Worm (Caenorhabditis elegans): ENCODE results near the gene C46F9.6.

DNA sequence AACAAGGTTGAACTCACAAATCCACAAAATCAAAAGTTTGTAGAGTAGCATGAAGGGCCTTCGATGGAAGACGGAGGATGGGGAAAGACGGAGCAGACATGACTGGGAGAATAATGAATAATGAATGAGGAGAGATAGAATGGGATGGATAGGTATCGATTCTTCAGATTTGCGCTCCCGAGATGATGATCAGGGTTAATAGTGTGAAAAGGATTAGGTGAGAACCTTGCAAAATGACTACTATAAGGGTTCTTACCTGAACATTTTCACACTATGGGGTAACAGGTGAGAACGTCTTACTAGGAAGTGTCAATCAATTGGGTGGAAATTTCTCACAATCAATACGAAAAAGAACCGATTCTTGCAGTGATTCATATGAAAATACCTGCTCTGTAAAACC is 47.7 kb upstream of the C46F9.6 start, which contains the start of gene fbxb-96:
- no peak for TF ChIP-seq mdl-1 (tag; optimal IDR thresholded peaks at IDR 0.05)
- no peak for TF ChIP-seq unc-62 (GFP tag; optimal IDR thresholded peaks at IDR 0.05)
- TF ChIP-seq nhr-11 (tag; optimal IDR thresholded peaks at IDR 0.05), result no peak
- TF ChIP-seq fos-1 (tag; optimal IDR thresholded peaks at IDR 0.05), result no peak
- no peak for TF ChIP-seq sma-9 (GFP tag; optimal IDR thresholded peaks at IDR 0.05)
- no peak for TF ChIP-seq sma-9 (tag; optimal IDR thresholded peaks at IDR 0.05)
- no peak for TF ChIP-seq nhr-12 (tag; optimal IDR thresholded peaks at IDR 0.05)
- TF ChIP-seq snpc-4 (tag; optimal IDR thresholded peaks at IDR 0.05), result no peak
- TF ChIP-seq skn-1 (tag; optimal IDR thresholded peaks at IDR 0.05), result no peak
- no peak for TF ChIP-seq ztf-4 (tag; optimal IDR thresholded peaks at IDR 0.05)
- no peak for TF ChIP-seq elt-1 (tag; optimal IDR thresholded peaks at IDR 0.05)
- TF ChIP-seq ztf-11 (tag; optimal IDR thresholded peaks at IDR 0.05), result no peak
- TF ChIP-seq lin-13 (GFP tag; optimal IDR thresholded peaks at IDR 0.05), result no peak
